Worm (Caenorhabditis elegans): Measurements from ENCODE around the gene rol-1.
A peak's percentile ranks its signal among the peaks of the same experiment; 100 is the strongest.
"Not testable (repeated sequence)": the region's sequence is repeated elsewhere in the genome, so short reads cannot be mapped to it uniquely, and the experiment has no call there.

Gene rol-1

DNA sequence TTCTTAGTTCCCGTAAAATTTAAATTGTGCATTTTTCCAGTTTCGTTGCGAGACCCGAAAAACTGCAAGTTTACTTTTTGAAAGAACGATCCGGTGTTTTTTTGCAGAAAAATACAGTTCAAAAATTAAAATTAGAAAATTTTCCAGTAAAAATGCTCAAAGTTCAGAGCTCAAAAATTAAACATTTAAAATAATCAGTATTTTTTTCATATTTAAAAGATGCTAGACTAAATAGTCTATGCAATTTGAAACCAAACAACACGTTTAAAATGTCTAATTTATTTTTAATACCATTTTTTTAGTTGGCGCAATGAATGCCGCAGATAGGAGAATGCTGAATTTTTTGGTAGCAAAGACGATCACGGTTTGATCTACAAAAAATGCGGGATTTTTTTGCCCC is 25.0 kb upstream of the rol-1 start, which contains the start of gene Y57A10A.2:
Gene Y57A10A.2 (plus strand): TSS at position 301 of the 400 bp plus-strand sequence.
- no peak for TF ChIP-seq elt-3 (tag; optimal IDR thresholded peaks at IDR 0.05)

DNA sequence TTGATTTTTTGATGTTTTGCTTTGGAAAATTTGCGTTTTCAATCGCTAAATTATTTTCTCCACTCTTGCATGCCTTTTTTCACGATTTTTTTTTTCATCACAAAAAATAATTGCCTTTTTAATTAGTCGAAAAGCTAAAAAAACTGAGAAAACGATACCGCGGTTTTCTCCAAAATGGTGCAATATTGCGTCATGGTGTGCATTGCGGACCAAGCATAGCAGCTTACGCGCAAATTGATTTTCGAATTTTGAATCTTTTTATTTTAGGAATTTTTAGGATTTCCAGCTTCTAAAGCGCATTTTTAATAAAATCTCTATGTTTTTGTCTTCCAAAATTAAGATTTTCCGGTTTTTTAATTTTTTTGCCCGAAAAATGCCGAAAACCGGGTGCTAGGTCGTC is 22.1 kb upstream of the rol-1 start:
- TF ChIP-seq C34B4.2 (tag; optimal IDR thresholded peaks at IDR 0.05) (no peak), efl-1 (optimal IDR thresholded peaks at IDR 0.05) (peak in 1 of 2 experiments; percentile 62), efl-1 (GFP tag; optimal IDR thresholded peaks at IDR 0.05 in 1 of 2) (no peak), mef-2 (tag; optimal IDR thresholded peaks at IDR 0.05) (no peak)

DNA sequence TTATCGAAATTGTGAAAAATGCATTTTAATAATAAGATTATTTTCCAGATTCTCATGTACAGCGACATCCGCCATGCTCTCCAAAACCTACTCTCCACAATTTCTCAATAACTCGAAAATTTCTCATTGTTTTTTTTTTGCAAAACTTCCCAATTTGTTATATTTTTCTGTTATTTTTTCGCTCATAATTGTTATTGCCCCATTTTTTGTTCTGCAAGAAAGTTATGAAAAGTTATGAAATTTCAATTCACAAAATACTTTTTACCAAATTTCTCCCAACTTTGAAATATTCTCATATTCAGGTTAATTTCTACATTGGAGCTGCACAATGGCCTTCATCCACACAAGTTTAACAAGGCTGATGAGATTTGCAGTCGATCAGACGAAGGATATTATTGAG is 20.7 kb upstream of the rol-1 start, which contains the start of gene Y57A10A.4:
Gene Y57A10A.4 (plus strand): TSS at position 301 of the 400 bp plus-strand sequence.
- not testable (repeated sequence) for TF ChIP-seq zip-4 (GFP tag; optimal IDR thresholded peaks at IDR 0.05); ceh-82 (tag; optimal IDR thresholded peaks at IDR 0.05); mdl-1 (tag; optimal IDR thresholded peaks at IDR 0.05)

DNA sequence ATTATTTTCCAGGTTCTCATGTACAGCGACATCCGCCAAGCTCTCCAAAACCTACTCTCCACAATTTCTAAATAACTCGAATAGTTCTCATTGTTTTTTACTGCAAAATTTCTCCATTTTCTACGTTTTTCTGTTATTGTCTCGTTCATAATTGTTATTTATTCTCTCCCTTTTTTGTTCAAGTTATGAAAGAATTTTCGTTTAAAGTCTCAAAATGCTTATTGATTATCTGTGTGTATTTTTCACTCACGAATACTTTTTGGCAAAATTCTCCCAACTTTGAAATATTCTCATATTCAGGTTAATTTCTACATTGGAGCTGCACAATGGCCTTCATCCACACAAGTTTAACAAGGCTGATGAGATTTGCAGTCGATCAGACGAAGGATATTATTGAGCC is 18.2 kb upstream of the rol-1 start, which contains the start of gene Y57A10A.5:
Gene Y57A10A.5 (plus strand): TSS at position 301 of the 400 bp plus-strand sequence.
- TF ChIP-seq nhr-77 (tag; optimal IDR thresholded peaks at IDR 0.05); ets-5 (GFP tag; IDR thresholded peaks at IDR 0.05); pag-3 (tag; optimal IDR thresholded peaks at IDR 0.05; ENCODE audit: borderline replicate concordance, insufficient read depth): not testable (repeated sequence)

DNA sequence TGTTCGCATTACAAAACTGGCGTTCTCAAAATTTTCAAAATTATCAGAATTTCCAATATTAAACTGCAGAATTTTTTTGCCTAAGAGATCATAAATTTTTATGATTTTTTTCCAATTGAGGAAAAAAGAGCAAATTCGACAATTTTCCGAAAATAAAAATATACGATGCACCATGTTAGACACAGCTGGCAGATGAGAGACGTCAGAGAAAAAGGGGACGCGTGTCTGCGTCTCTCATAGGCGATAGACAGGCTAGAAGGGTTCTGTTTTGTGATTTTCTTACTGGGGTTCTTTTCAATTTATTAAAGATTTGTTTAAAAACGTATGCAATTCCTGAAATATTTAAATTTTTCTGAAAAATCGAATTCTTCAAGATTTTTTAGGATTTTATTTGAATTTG is 9.4 kb upstream of the rol-1 start:
- no peak for TF ChIP-seq ama-1 (optimal IDR thresholded peaks at IDR 0.05)
- no peak for TF ChIP-seq vab-15 (tag; optimal IDR thresholded peaks at IDR 0.05)
- TF ChIP-seq pax-3 (tag; optimal IDR thresholded peaks at IDR 0.05) = no peak
- TF ChIP-seq nhr-11 (tag; optimal IDR thresholded peaks at IDR 0.05) = no peak
- TF ChIP-seq efl-1 (optimal IDR thresholded peaks at IDR 0.05) = peak; percentile 60 to 67
- peak in 1 of 2 experiments; percentile 33 for TF ChIP-seq efl-1 (GFP tag; optimal IDR thresholded peaks at IDR 0.05 in 1 of 2)
- TF ChIP-seq rnt-1 (tag; optimal IDR thresholded peaks at IDR 0.05) = no peak
- TF ChIP-seq fkh-4 (tag; optimal IDR thresholded peaks at IDR 0.05; ENCODE audit: borderline replicate concordance) = no peak
- no peak for TF ChIP-seq fos-1 (tag; optimal IDR thresholded peaks at IDR 0.05)
- TF ChIP-seq F16B12.6 (tag; optimal IDR thresholded peaks at IDR 0.05) = peak; percentile 5
- TF ChIP-seq zag-1 (tag; optimal IDR thresholded peaks at IDR 0.05) = no peak
- no peak for TF ChIP-seq irx-1 (tag; optimal IDR thresholded peaks at IDR 0.05)
- no peak for TF ChIP-seq aly-2 (tag; optimal IDR thresholded peaks at IDR 0.05)
- no peak for TF ChIP-seq nhr-28 (tag; optimal IDR thresholded peaks at IDR 0.05)
- no peak for TF ChIP-seq Y116A8C.19 (tag; optimal IDR thresholded peaks at IDR 0.05; ENCODE audit: borderline replicate concordance)
- TF ChIP-seq hlh-4 (tag; optimal IDR thresholded peaks at IDR 0.05) = no peak
- no peak for TF ChIP-seq tlp-1 (tag; optimal IDR thresholded peaks at IDR 0.05)
- TF ChIP-seq ceh-63 (GFP tag; optimal IDR thresholded peaks at IDR 0.05) = no peak
- TF ChIP-seq lir-3 (tag; optimal IDR thresholded peaks at IDR 0.05; ENCODE audit: poor library complexity) = no peak
- no peak for TF ChIP-seq grh-1 (GFP tag; IDR thresholded peaks at IDR 0.05)
- TF ChIP-seq nhr-47 (tag; optimal IDR thresholded peaks at IDR 0.05) = no peak
- peak; percentile 8 to 45 for TF ChIP-seq lin-35 (GFP tag; optimal IDR thresholded peaks at IDR 0.05)
- peak in 2 of 3 experiments; percentile 2 to 13 for TF ChIP-seq dpl-1 (GFP tag; optimal IDR thresholded peaks at IDR 0.05)
- TF ChIP-seq unc-30 (tag; optimal IDR thresholded peaks at IDR 0.05) = no peak
- no peak for TF ChIP-seq hpl-2 (GFP tag; optimal IDR thresholded peaks at IDR 0.05)
- no peak for TF ChIP-seq mab-9 (GFP tag; IDR thresholded peaks at IDR 0.05)
- TF ChIP-seq fkh-10 (GFP tag; optimal IDR thresholded peaks at IDR 0.05) = no peak
- no peak for TF ChIP-seq pqm-1 (tag; optimal IDR thresholded peaks at IDR 0.05)
- no peak for TF ChIP-seq nhr-20 (tag; optimal IDR thresholded peaks at IDR 0.05)
- no peak for TF ChIP-seq snu-23 (GFP tag; optimal IDR thresholded peaks at IDR 0.05)
- TF ChIP-seq sox-4 (tag; optimal IDR thresholded peaks at IDR 0.05) = no peak
- peak; percentile 3 for TF ChIP-seq lin-15B (tag; optimal IDR thresholded peaks at IDR 0.05)
- TF ChIP-seq lin-39 (tag; optimal IDR thresholded peaks at IDR 0.05) = no peak
- TF ChIP-seq aha-1 (tag; optimal IDR thresholded peaks at IDR 0.05) = no peak
- TF ChIP-seq sup-37 (GFP tag; optimal IDR thresholded peaks at IDR 0.05) = no peak
- TF ChIP-seq mep-1 (tag; optimal IDR thresholded peaks at IDR 0.05) = no peak
- no peak for TF ChIP-seq dsc-1 (tag; optimal IDR thresholded peaks at IDR 0.05)

Data from whole organism, L1 larva.